ENCODE assay signal across 5 fruit fly cellular contexts in genomic region chrX:8091017-8091620, dm6.
TF ChIP-seq lines count a peak whose summit lies in the region.

No protein-coding gene starts in this region.

TF ChIP-seq in whole organism, adult, 20 proteins besides CTCF, POLR2A, EP300 and RAD21 (continued from another document):
- TF ChIP-seq Hr96 (GFP tag; optimal IDR thresholded peaks at IDR 0.05; lab: Kevin White, UChicago) (peak; percentile 73), Mnt (GFP tag; optimal IDR thresholded peaks at IDR 0.05; lab: Kevin White, UChicago) (peak; percentile 74), ovo (GFP tag; optimal IDR thresholded peaks at IDR 0.05; lab: Kevin White, UChicago) (no peak)

TF ChIP-seq in whole organism, embryonic, 481 proteins besides CTCF, POLR2A, EP300 and RAD21 (continued from another document and continues in another):
- TF ChIP-seq toy (GFP tag; IDR thresholded peaks at IDR 0.05; lab: Robert Waterston, UW) (peak; percentile 96), Deaf1 (tag; optimal IDR thresholded peaks at IDR 0.05; lab: Kevin White, UChicago) (peak; percentile 78), Sox100B (GFP tag; optimal IDR thresholded peaks at IDR 0.05; lab: Kevin White, UChicago) (peak; percentile 92), Nf-YB (GFP tag; optimal IDR thresholded peaks at IDR 0.05; lab: Kevin White, UChicago) (peak; percentile 83), YL-1 (GFP tag; optimal IDR thresholded peaks at IDR 0.05; lab: Kevin White, UChicago) (peak; percentile 76), CG11560 (tag; IDR thresholded peaks at IDR 0.05; lab: Robert Waterston, UW) (peak; percentile 90), Ptx1 (GFP tag; IDR thresholded peaks at IDR 0.05; lab: Robert Waterston, UW) (peak; percentile 98), kah (GFP tag; optimal IDR thresholded peaks at IDR 0.05; lab: Kevin White, UChicago) (peak; percentile 84), CoRest (tag; optimal IDR thresholded peaks at IDR 0.05; lab: Kevin White, UChicago) (peak; percentile 95), CG3838 (GFP tag; optimal IDR thresholded peaks at IDR 0.05; lab: Kevin White, UChicago) (peak; percentile 82), Lhr (GFP tag; optimal IDR thresholded peaks at IDR 0.05; lab: Kevin White, UChicago) (peak; percentile 78), shn (GFP tag; optimal IDR thresholded peaks at IDR 0.05; lab: Kevin White, UChicago) (peak; percentile 73), CG3995 (GFP tag; optimal IDR thresholded peaks at IDR 0.05; lab: Kevin White, UChicago) (peak; percentile 94), Vsx1 (GFP tag; optimal IDR thresholded peaks at IDR 0.05; lab: Kevin White, UChicago) (peak; percentile 97), hkb (optimal IDR thresholded peaks at IDR 0.05; lab: Kevin White, UChicago) (no peak), hkb (GFP tag; IDR thresholded peaks at IDR 0.05; lab: Robert Waterston, UW) (peak; percentile 99), Fer3 (tag; optimal IDR thresholded peaks at IDR 0.05; lab: Kevin White, UChicago) (peak; percentile 96), oc (tag; optimal IDR thresholded peaks at IDR 0.05; lab: Kevin White, UChicago) (peak; percentile 97), lola (GFP tag; optimal IDR thresholded peaks at IDR 0.05; lab: Kevin White, UChicago) (peak in 2 of 3 experiments; percentile 17 to 87), cg (GFP tag; optimal IDR thresholded peaks at IDR 0.05; lab: Kevin White, UChicago) (peak; percentile 89), Dp (GFP tag; optimal IDR thresholded peaks at IDR 0.05; lab: Kevin White, UChicago) (peak; percentile 12), pita (GFP tag; optimal IDR thresholded peaks at IDR 0.05; lab: Kevin White, UChicago) (no peak), CG6854 (GFP tag; optimal IDR thresholded peaks at IDR 0.05; lab: Kevin White, UChicago) (peak; percentile 96), Six4 (GFP tag; optimal IDR thresholded peaks at IDR 0.05; lab: Kevin White, UChicago) (peak; percentile 93), Med (GFP tag; lab: Kevin White, UChicago) (peak; percentile 98), disco-r (GFP tag; optimal IDR thresholded peaks at IDR 0.05; lab: Kevin White, UChicago) (peak; percentile 67), sr (GFP tag; IDR thresholded peaks at IDR 0.05; lab: Robert Waterston, UW) (peak; percentile 96), gro (GFP tag; optimal IDR thresholded peaks at IDR 0.05; lab: Kevin White, UChicago) (peak; percentile 90), CG10209 (GFP tag; optimal IDR thresholded peaks at IDR 0.05; lab: Kevin White, UChicago) (peak; percentile 96), Chrac-16 (GFP tag; optimal IDR thresholded peaks at IDR 0.05; lab: Kevin White, UChicago) (peak; percentile 94), CG18619 (GFP tag; optimal IDR thresholded peaks at IDR 0.05; lab: Kevin White, UChicago) (peak; percentile 96), HLHmδ (GFP tag; optimal IDR thresholded peaks at IDR 0.05; lab: Kevin White, UChicago) (no peak), Rfx (GFP tag; IDR thresholded peaks at IDR 0.05; lab: Robert Waterston, UW) (peak; percentile 99)

TF ChIP-seq in whole organism, prepupa, 60 proteins besides CTCF, POLR2A, EP300 and RAD21 (continued from another document and continues in another):
- peak; percentile 95 for TF ChIP-seq Eip93F (GFP tag; optimal IDR thresholded peaks at IDR 0.05; lab: Kevin White, UChicago)
- TF ChIP-seq CG6163 (GFP tag; IDR thresholded peaks at IDR 0.05; lab: Robert Waterston, UW): peak; percentile 99
- TF ChIP-seq CG31627 (GFP tag; optimal IDR thresholded peaks at IDR 0.05; lab: Kevin White, UChicago): peak; percentile 92
- peak; percentile 93 for TF ChIP-seq dsx (GFP tag; optimal IDR thresholded peaks at IDR 0.05; lab: Kevin White, UChicago; ENCODE audit: poor library complexity, severe bottlenecking)
- TF ChIP-seq Sox14 (GFP tag; optimal IDR thresholded peaks at IDR 0.05; lab: Kevin White, UChicago): peak; percentile 95
- TF ChIP-seq CG4318 (GFP tag; optimal IDR thresholded peaks at IDR 0.05; lab: Kevin White, UChicago): peak; percentile 94
- TF ChIP-seq Blimp-1 (GFP tag; optimal IDR thresholded peaks at IDR 0.05; lab: Kevin White, UChicago): peak; percentile 76
- TF ChIP-seq salr (GFP tag; optimal IDR thresholded peaks at IDR 0.05; lab: Kevin White, UChicago): peak; percentile 92 to 93
- peak; percentile 92 for TF ChIP-seq CG7368 (GFP tag; optimal IDR thresholded peaks at IDR 0.05; lab: Kevin White, UChicago)
- peak; percentile 97 for TF ChIP-seq acj6 (GFP tag; optimal IDR thresholded peaks at IDR 0.05; lab: Kevin White, UChicago)
- peak; percentile 96 for TF ChIP-seq CG34406 (GFP tag; optimal IDR thresholded peaks at IDR 0.05; lab: Kevin White, UChicago)
- peak; percentile 97 for TF ChIP-seq pdm3 (GFP tag; optimal IDR thresholded peaks at IDR 0.05; lab: Kevin White, UChicago)
- TF ChIP-seq CG1621 (tag; optimal IDR thresholded peaks at IDR 0.05; lab: Kevin White, UChicago): peak; percentile 94
- TF ChIP-seq CG11294 (GFP tag; IDR thresholded peaks at IDR 0.05; lab: Robert Waterston, UW): peak; percentile 96
- peak; percentile 98 for TF ChIP-seq CG10631 (GFP tag; optimal IDR thresholded peaks at IDR 0.05; lab: Kevin White, UChicago)
- peak; percentile 99 for TF ChIP-seq CG15336 (GFP tag; IDR thresholded peaks at IDR 0.05; lab: Robert Waterston, UW)
- peak; percentile 97 for TF ChIP-seq Met (GFP tag; optimal IDR thresholded peaks at IDR 0.05; lab: Kevin White, UChicago)
- TF ChIP-seq OdsH (GFP tag; optimal IDR thresholded peaks at IDR 0.05; lab: Kevin White, UChicago): peak; percentile 98
- TF ChIP-seq net (GFP tag; optimal IDR thresholded peaks at IDR 0.05; lab: Kevin White, UChicago): peak; percentile 97
- TF ChIP-seq ss (GFP tag; optimal IDR thresholded peaks at IDR 0.05; lab: Kevin White, UChicago): peak; percentile 93 to 94
- peak; percentile 95 for TF ChIP-seq CG6792 (GFP tag; optimal IDR thresholded peaks at IDR 0.05; lab: Kevin White, UChicago)
- TF ChIP-seq Hr38 (GFP tag; optimal IDR thresholded peaks at IDR 0.05; lab: Kevin White, UChicago): no peak
- TF ChIP-seq Eip75B (GFP tag; optimal IDR thresholded peaks at IDR 0.05; lab: Kevin White, UChicago): peak; percentile 96
- peak; percentile 96 for TF ChIP-seq svp (GFP tag; lab: Kevin White, UChicago)
- peak; percentile 93 for TF ChIP-seq dac (GFP tag; optimal IDR thresholded peaks at IDR 0.05; lab: Kevin White, UChicago)
- peak; percentile 94 for TF ChIP-seq Ets96B (tag; optimal IDR thresholded peaks at IDR 0.05; lab: Kevin White, UChicago)
- TF ChIP-seq CG9139 (GFP tag; optimal IDR thresholded peaks at IDR 0.05; lab: Kevin White, UChicago): peak; percentile 91
- TF ChIP-seq spab (GFP tag; optimal IDR thresholded peaks at IDR 0.05; lab: Kevin White, UChicago): peak; percentile 93
- TF ChIP-seq cyc (GFP tag; optimal IDR thresholded peaks at IDR 0.05; lab: Kevin White, UChicago): peak; percentile 93
- TF ChIP-seq Sox15 (GFP tag; optimal IDR thresholded peaks at IDR 0.05; lab: Kevin White, UChicago): peak; percentile 91
- TF ChIP-seq CG8319 (GFP tag; optimal IDR thresholded peaks at IDR 0.05; lab: Kevin White, UChicago): peak; percentile 96
- peak; percentile 88 for TF ChIP-seq CG11902 (GFP tag; optimal IDR thresholded peaks at IDR 0.05; lab: Kevin White, UChicago)
- TF ChIP-seq CG8632 (GFP tag; optimal IDR thresholded peaks at IDR 0.05; lab: Kevin White, UChicago): peak; percentile 96

TF ChIP-seq in whole organism, pupa, 21 proteins besides CTCF, POLR2A, EP300 and RAD21 (continued from another document):
- TF ChIP-seq CG9948 (tag; optimal IDR thresholded peaks at IDR 0.05; lab: Kevin White, UChicago): peak; percentile 94

TF ChIP-seq in whole organism, wandering third instar larva, 38 proteins besides CTCF, POLR2A, EP300 and RAD21 (continued from another document):
- TF ChIP-seq N (GFP tag; optimal IDR thresholded peaks at IDR 0.05; lab: Kevin White, UChicago) (no peak), rgr (GFP tag; optimal IDR thresholded peaks at IDR 0.05; lab: Kevin White, UChicago) (peak; percentile 96), Hnf4 (GFP tag; optimal IDR thresholded peaks at IDR 0.05; lab: Kevin White, UChicago) (peak; percentile 84), Mio (GFP tag; optimal IDR thresholded peaks at IDR 0.05; lab: Kevin White, UChicago) (no peak), woc (GFP tag; optimal IDR thresholded peaks at IDR 0.05; lab: Kevin White, UChicago) (peak; percentile 91), lola (GFP tag; optimal IDR thresholded peaks at IDR 0.05; lab: Kevin White, UChicago) (no peak), br (GFP tag; optimal IDR thresholded peaks at IDR 0.05; lab: Kevin White, UChicago) (peak; percentile 93), CG32264 (GFP tag; optimal IDR thresholded peaks at IDR 0.05; lab: Kevin White, UChicago) (peak; percentile 75), Vsx2 (GFP tag; optimal IDR thresholded peaks at IDR 0.05; lab: Kevin White, UChicago; ENCODE audit: partially characterized antibody) (peak; percentile 17), jim (GFP tag; optimal IDR thresholded peaks at IDR 0.05; lab: Kevin White, UChicago) (no peak), Hr83 (GFP tag; optimal IDR thresholded peaks at IDR 0.05; lab: Kevin White, UChicago; ENCODE audit: poor library complexity, severe bottlenecking) (peak; percentile 11), dl (GFP tag; optimal IDR thresholded peaks at IDR 0.05; lab: Kevin White, UChicago; ENCODE audit: insufficient read depth in 1 of 2, partially characterized antibody in 2 of 2) (no peak), dsf (GFP tag; optimal IDR thresholded peaks at IDR 0.05; lab: Kevin White, UChicago; ENCODE audit: borderline replicate concordance) (peak; percentile 20), h (GFP tag; optimal IDR thresholded peaks at IDR 0.05; lab: Kevin White, UChicago) (peak; percentile 97), fru (GFP tag; optimal IDR thresholded peaks at IDR 0.05; lab: Kevin White, UChicago) (peak; percentile 99), sage (GFP tag; optimal IDR thresholded peaks at IDR 0.05; lab: Kevin White, UChicago) (peak; percentile 94), Hr78 (GFP tag; optimal IDR thresholded peaks at IDR 0.05; lab: Kevin White, UChicago) (no peak)
